Fruit fly (Drosophila melanogaster): ENCODE measurements around the gene kek3.

DNA sequence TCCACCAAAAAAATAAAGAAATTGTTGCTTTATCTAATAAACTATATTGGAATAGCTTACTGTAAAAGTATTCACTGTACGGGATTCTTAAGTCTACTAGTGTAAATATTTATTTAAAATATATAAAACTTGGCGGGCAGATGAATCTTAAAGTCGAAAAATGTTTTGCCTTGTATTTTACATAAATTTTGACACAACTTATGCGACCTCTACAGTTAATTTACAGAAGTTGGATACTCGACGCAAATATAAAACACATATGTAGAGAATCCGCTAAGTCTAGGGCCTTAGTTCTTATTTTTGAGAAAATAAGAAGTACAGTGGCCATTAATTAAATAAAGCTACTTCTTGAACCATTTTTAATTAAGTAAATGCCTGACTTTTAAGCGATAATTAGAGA, 48.0 kb upstream of the kek3 start:
- TF ChIP-seq fd85E (GFP tag; optimal IDR thresholded peaks at IDR 0.05) (no peak), CG3919 (GFP tag; optimal IDR thresholded peaks at IDR 0.05) (no peak), Sox14 (GFP tag; optimal IDR thresholded peaks at IDR 0.05) (no peak), dsx (GFP tag; optimal IDR thresholded peaks at IDR 0.05; ENCODE audit: poor library complexity, severe bottlenecking) (no peak), cyc (GFP tag; optimal IDR thresholded peaks at IDR 0.05) (no peak), Lpt (GFP tag; optimal IDR thresholded peaks at IDR 0.05) (no peak)
